Fruit fly (Drosophila melanogaster) whole organism, embryonic: Measurements from ENCODE around the gene Jhbp13.

ENCODE experiments used
- B-H1 ChIP-seq: fragments of 200-800 bp; sonication (Bioruptor generic); IDR thresholded peaks from 3 replicates; pipeline ENCODE4 v1.3.6; 2022; ENCODE audit warnings: missing biosample characterization, missing genetic modification characterization
- CG10147 ChIP-seq: fragments of 200-800 bp; sonication (Bioruptor generic); optimal IDR thresholded peaks from 2 replicates; lab custom pipeline; 2019; ENCODE audit warnings: missing biosample characterization, mild to moderate bottlenecking, missing genetic modification characterization, moderate library complexity
- CG10274 ChIP-seq: fragments of 200-800 bp; sonication (Bioruptor generic); optimal IDR thresholded peaks from 3 replicates; lab custom pipeline; 2017; ENCODE audit warnings: missing biosample characterization, mild to moderate bottlenecking, missing genetic modification characterization
- CG10979 ChIP-seq: fragments of 200-800 bp; sonication (Bioruptor generic); optimal IDR thresholded peaks from 2 replicates; lab custom pipeline; 2018; ENCODE audit warnings: missing biosample characterization, mild to moderate bottlenecking, missing genetic modification characterization, moderate library complexity
- CG11456 ChIP-seq: fragments of 200-800 bp; sonication (Bioruptor generic); IDR thresholded peaks from 3 replicates; pipeline ENCODE4 v1.3.6; 2022; ENCODE audit warnings: missing biosample characterization, missing genetic modification characterization
- CG11560 ChIP-seq: fragments of 200-800 bp; sonication (Bioruptor generic); IDR thresholded peaks from 3 replicates; pipeline ENCODE4 v1.3.6; 2022; ENCODE audit warnings: missing biosample characterization, missing genetic modification characterization
- CG11696 ChIP-seq: fragments of 200-800 bp; sonication (Bioruptor generic); IDR thresholded peaks from 2 replicates; pipeline ENCODE4 v1.3.6; 2022; ENCODE audit warnings: missing biosample characterization, missing genetic modification characterization
- CG11723 ChIP-seq: fragments of 200-800 bp; sonication (Bioruptor generic); optimal IDR thresholded peaks from 2 replicates; lab custom pipeline; 2017; ENCODE audit warnings: missing biosample characterization, mild to moderate bottlenecking, missing genetic modification characterization
- CG13624 ChIP-seq: fragments of 200-800 bp; sonication (Bioruptor generic); optimal IDR thresholded peaks from 2 replicates; lab custom pipeline; 2016; ENCODE audit warnings: missing biosample characterization, missing genetic modification characterization
- CG17328 ChIP-seq: fragments of 200-800 bp; sonication (Bioruptor generic); IDR thresholded peaks from 2 replicates; pipeline ENCODE4 v1.3.6; 2022; ENCODE audit warnings: missing biosample characterization, missing genetic modification characterization
- CG1792 ChIP-seq: fragments of 200-800 bp; sonication (Bioruptor generic); optimal IDR thresholded peaks from 2 replicates; lab custom pipeline; 2016; ENCODE audit warnings: missing biosample characterization, missing genetic modification characterization
- CG18262 ChIP-seq: fragments of 200-800 bp; optimal IDR thresholded peaks from 3 replicates; lab custom pipeline; 2019; ENCODE audit warnings: missing biosample characterization, mild to moderate bottlenecking, missing genetic modification characterization, moderate library complexity
- CG2712 ChIP-seq: fragments of 200-800 bp; optimal IDR thresholded peaks from 3 replicates; lab custom pipeline; 2019; ENCODE audit warnings: missing biosample characterization, mild to moderate bottlenecking, missing genetic modification characterization, moderate library complexity
- CG30403 ChIP-seq: fragments of 200-800 bp; sonication (Bioruptor generic); optimal IDR thresholded peaks from 3 replicates; lab custom pipeline; 2016; ENCODE audit warnings: missing biosample characterization, missing genetic modification characterization
- CG3065 ChIP-seq: fragments of 200-800 bp; sonication (Bioruptor generic); optimal IDR thresholded peaks from 2 replicates; lab custom pipeline; 2016; ENCODE audit warnings: missing biosample characterization, missing genetic modification characterization
- CG3838 ChIP-seq: fragments of 200-800 bp; sonication (Bioruptor generic); optimal IDR thresholded peaks from 3 replicates; lab custom pipeline; 2016; ENCODE audit warnings: missing biosample characterization, missing genetic modification characterization
- CG3995 ChIP-seq: fragments of 200-800 bp; sonication (Bioruptor generic); optimal IDR thresholded peaks from 3 replicates; lab custom pipeline; 2016; ENCODE audit warnings: missing biosample characterization, missing genetic modification characterization
- CG5245 ChIP-seq: fragments of 200-800 bp; sonication (Bioruptor generic); optimal IDR thresholded peaks from 3 replicates; lab custom pipeline; 2016; ENCODE audit warnings: missing biosample characterization, missing genetic modification characterization
- CG6854 ChIP-seq: fragments of 200-800 bp; sonication (Bioruptor generic); optimal IDR thresholded peaks from 3 replicates; lab custom pipeline; 2017; ENCODE audit warnings: missing biosample characterization, mild to moderate bottlenecking, missing genetic modification characterization
- CG7357 ChIP-seq: fragments of 200-800 bp; sonication (Bioruptor generic); IDR thresholded peaks from 3 replicates; pipeline ENCODE4 v1.3.6; 2022; ENCODE audit warnings: missing biosample characterization, missing genetic modification characterization
- CG7928 ChIP-seq: fragments of 200-800 bp; sonication (Bioruptor generic); optimal IDR thresholded peaks from 2 replicates; lab custom pipeline; 2017; ENCODE audit warnings: missing biosample characterization, mild to moderate bottlenecking, missing genetic modification characterization
- CG8359 ChIP-seq: fragments of 200-800 bp; sonication (Bioruptor generic); optimal IDR thresholded peaks from 2 replicates; lab custom pipeline; 2017; ENCODE audit warnings: missing biosample characterization, mild to moderate bottlenecking, missing genetic modification characterization, borderline replicate concordance
- CG8765 ChIP-seq: fragments of 200-800 bp; sonication (Bioruptor generic); IDR thresholded peaks from 2 replicates; pipeline ENCODE4 v1.3.6; 2022; ENCODE audit warnings: missing biosample characterization, missing genetic modification characterization
- CG9932 ChIP-seq: fragments of 200-800 bp; sonication (Bioruptor generic); IDR thresholded peaks from 2 replicates; pipeline ENCODE4 v1.3.6; 2022; ENCODE audit warnings: missing biosample characterization, missing genetic modification characterization
- Camta ChIP-seq: fragments of 200-800 bp; sonication (Bioruptor generic); optimal IDR thresholded peaks from 2 replicates; lab custom pipeline; 2016; ENCODE audit warnings: missing biosample characterization, missing genetic modification characterization
- D19A ChIP-seq: fragments of 200-800 bp; optimal IDR thresholded peaks from 3 replicates; lab custom pipeline; 2019; ENCODE audit warnings: missing biosample characterization, mild to moderate bottlenecking, missing genetic modification characterization, moderate library complexity
- Ets65A ChIP-seq: fragments of 200-800 bp; sonication (Bioruptor generic); peaks from one replicate; lab custom pipeline; 2016; ENCODE audit warnings: missing biosample characterization, missing genetic modification characterization
- Hr51 ChIP-seq, 2 experiments: fragments of 200-800 bp; sonication (Bioruptor generic); optimal IDR thresholded peaks; 2 replicates in 1 of 2; 3 replicates in 1 of 2; lab custom pipeline; 2016 to 2018; ENCODE audit warnings: missing biosample characterization in 2 of 2, missing genetic modification characterization in 2 of 2, mild to moderate bottlenecking in 1 of 2, moderate library complexity in 1 of 2
- Hr78 ChIP-seq, 2 experiments: fragments of 200-800 bp in 1 of 2; fragments of >200 bp in 1 of 2; sonication (Bioruptor generic) in 1 of 2; optimal IDR thresholded peaks; 2 replicates each; lab custom pipeline; 2017 to 2019; ENCODE audit warnings: missing biosample characterization in 2 of 2, missing genetic modification characterization in 2 of 2, mild to moderate bottlenecking in 1 of 2, moderate library complexity in 1 of 2
- MBD-R2 ChIP-seq: fragments of 200-800 bp; sonication (Bioruptor generic); IDR thresholded peaks from 2 replicates; pipeline ENCODE4 v1.3.6; 2022; ENCODE audit warnings: missing biosample characterization, missing genetic modification characterization
- Ptx1 ChIP-seq: fragments of 200-800 bp; sonication (Bioruptor generic); IDR thresholded peaks from 2 replicates; pipeline ENCODE4 v1.3.6; 2022; ENCODE audit warnings: missing biosample characterization, missing genetic modification characterization
- Scr ChIP-seq: fragments of 200-800 bp; sonication (Bioruptor generic); IDR thresholded peaks from 2 replicates; pipeline ENCODE4 v1.3.6; 2022; ENCODE audit warnings: missing biosample characterization, missing genetic modification characterization; ENCODE audit not compliant: partially characterized antibody
- Ssrp ChIP-seq: fragments of 200-800 bp; sonication (Bioruptor generic); optimal IDR thresholded peaks from 2 replicates; lab custom pipeline; 2018; ENCODE audit warnings: missing biosample characterization, mild to moderate bottlenecking, missing genetic modification characterization, moderate library complexity
- Xrp1 ChIP-seq: fragments of 200-800 bp; sonication (Bioruptor generic); IDR thresholded peaks from 2 replicates; pipeline ENCODE4 v1.3.6; 2022; ENCODE audit warnings: missing biosample characterization, missing genetic modification characterization
- ci ChIP-seq: fragments of 200-800 bp; sonication (Bioruptor generic); IDR thresholded peaks from 3 replicates; pipeline ENCODE4 v1.3.6; 2022; ENCODE audit warnings: missing biosample characterization, missing genetic modification characterization
- esg ChIP-seq: fragments of 200-800 bp; sonication (Bioruptor generic); conservative IDR thresholded peaks from 2 replicates; pipeline ENCODE4 v1.3.6; 2022; ENCODE audit warnings: missing biosample characterization, missing genetic modification characterization
- exex ChIP-seq: fragments of 200-800 bp; sonication (Bioruptor generic); optimal IDR thresholded peaks from 4 replicates; lab custom pipeline; 2018; ENCODE audit warnings: missing biosample characterization, mild to moderate bottlenecking, missing genetic modification characterization, moderate library complexity
- fd102C ChIP-seq: fragments of 200-800 bp; sonication (Bioruptor generic); optimal IDR thresholded peaks from 2 replicates; lab custom pipeline; 2018; ENCODE audit warnings: missing biosample characterization, mild to moderate bottlenecking, missing genetic modification characterization, moderate library complexity
- gcm2 ChIP-seq: fragments of 200-800 bp; sonication (Bioruptor generic); optimal IDR thresholded peaks from 2 replicates; lab custom pipeline; 2016; ENCODE audit warnings: missing biosample characterization, missing genetic modification characterization
- ind ChIP-seq: fragments of 200-800 bp; sonication (Bioruptor generic); optimal IDR thresholded peaks from 3 replicates; lab custom pipeline; 2016; ENCODE audit warnings: missing biosample characterization, missing genetic modification characterization
- lilli ChIP-seq: fragments of 200-800 bp; sonication (Bioruptor generic); optimal IDR thresholded peaks from 3 replicates; lab custom pipeline; 2016; ENCODE audit warnings: missing biosample characterization, missing genetic modification characterization
- mam ChIP-seq: fragments of 200-800 bp; sonication (Bioruptor generic); optimal IDR thresholded peaks from 3 replicates; lab custom pipeline; 2016; ENCODE audit warnings: missing biosample characterization, missing genetic modification characterization
- mirr ChIP-seq: fragments of 200-800 bp; sonication (Bioruptor generic); optimal IDR thresholded peaks from 3 replicates; lab custom pipeline; 2018; ENCODE audit warnings: missing biosample characterization, mild to moderate bottlenecking, missing genetic modification characterization
- nau ChIP-seq: fragments of 200-800 bp; sonication (Bioruptor generic); optimal IDR thresholded peaks from 3 replicates; lab custom pipeline; 2017; ENCODE audit warnings: missing biosample characterization, mild to moderate bottlenecking, missing genetic modification characterization, missing genetic modification reagents
- nmo ChIP-seq: fragments of 200-800 bp; sonication (Bioruptor generic); optimal IDR thresholded peaks from 2 replicates; lab custom pipeline; 2018; ENCODE audit warnings: missing biosample characterization, mild to moderate bottlenecking, missing genetic modification characterization, moderate library complexity
- otp ChIP-seq: fragments of 200-800 bp; sonication (Bioruptor generic); IDR thresholded peaks from 3 replicates; pipeline ENCODE4, ENCODE4 v1.3.6; 2022; ENCODE audit warnings: missing biosample characterization, missing genetic modification characterization
- slou ChIP-seq: fragments of 200-800 bp; sonication (Bioruptor generic); optimal IDR thresholded peaks from 3 replicates; lab custom pipeline; 2016; ENCODE audit warnings: missing biosample characterization, missing genetic modification characterization
- sna ChIP-seq: fragments of 200-800 bp; sonication (Bioruptor generic); IDR thresholded peaks from 2 replicates; pipeline ENCODE4 v1.3.6; 2022; ENCODE audit warnings: missing biosample characterization, missing genetic modification characterization; ENCODE audit not compliant: partially characterized antibody
- so ChIP-seq: fragments of 200-800 bp; sonication (Bioruptor generic); IDR thresholded peaks from 3 replicates; pipeline ENCODE4 v1.3.6; 2022; ENCODE audit warnings: missing biosample characterization, missing genetic modification characterization
- tup ChIP-seq: fragments of 200-800 bp; sonication (Bioruptor generic); optimal IDR thresholded peaks from 2 replicates; lab custom pipeline; 2016; ENCODE audit warnings: missing biosample characterization, mild to moderate bottlenecking, missing genetic modification characterization, moderate library complexity
- unc-4 ChIP-seq: fragments of 200-800 bp; sonication (Bioruptor generic); IDR thresholded peaks from 2 replicates; pipeline ENCODE4 v1.3.6; 2022; ENCODE audit warnings: missing biosample characterization, missing genetic modification characterization; ENCODE audit not compliant: partially characterized antibody

The Jhbp13 gene

dm6 chr2L:13191894-13192293, 47.9 kb upstream of the Jhbp13 start, which contains the start of the genes CG16974 and Edem2 (continued):
- TF ChIP-seq CG1792 (GFP tag; lab: Kevin White, UChicago) (no peak), ci (GFP tag; lab: Robert Waterston, UW) (peak; percentile 80), CG18262 (no peak), CG11696 (no peak), CG10147 (GFP tag; lab: Kevin White, UChicago) (no peak), fd102C (no peak), CG6854 (no peak), CG7928 (GFP tag; lab: Kevin White, UChicago) (no peak), CG30403 (GFP tag; lab: Kevin White, UChicago) (peak; percentile 88), Scr (GFP tag; lab: Robert Waterston, UW) (peak; percentile 32), tup (GFP tag; lab: Kevin White, UChicago) (peak; percentile 66), CG2712 (tag; lab: Kevin White, UChicago) (no peak), esg (GFP tag; lab: Robert Waterston, UW) (peak; percentile 65), CG17328 (GFP tag; lab: Robert Waterston, UW) (peak; percentile 70), CG3838 (GFP tag; lab: Kevin White, UChicago) (peak; percentile 52), lilli (peak; percentile 79), CG8359 (GFP tag; lab: Kevin White, UChicago) (no peak), mam (GFP tag; lab: Kevin White, UChicago) (peak; percentile 34), CG9932 (GFP tag; lab: Robert Waterston, UW) (peak; percentile 83), nmo (GFP tag; lab: Kevin White, UChicago) (peak; percentile 84), B-H1 (peak; percentile 59), slou (GFP tag; lab: Kevin White, UChicago) (peak; percentile 70), D19A (tag; lab: Kevin White, UChicago) (no peak), Ets65A (GFP tag; lab: Kevin White, UChicago) (peak; percentile 91), Xrp1 (GFP tag; lab: Robert Waterston, UW) (peak; percentile 85), CG11723 (no peak), MBD-R2 (GFP tag; lab: Robert Waterston, UW) (peak; percentile 75), Ssrp (tag; lab: Kevin White, UChicago) (peak; percentile 60), CG5245 (peak; percentile 51), ind (GFP tag; lab: Kevin White, UChicago) (peak; percentile 83), CG11560 (peak; percentile 39; the same call in 1 of the 3 replicates), Hr51 (GFP tag; optimal IDR thresholded peaks at IDR 0.05; lab: Kevin White, UChicago) (peak in 1 of 2 experiments; percentile 61), mirr (no peak), exex (tag; lab: Kevin White, UChicago) (no peak), CG7357 (GFP tag; lab: Robert Waterston, UW) (peak; percentile 46; the same call in 1 of the 3 replicates), Hr78 (GFP tag; optimal IDR thresholded peaks at IDR 0.05; lab: Kevin White, UChicago) (no peak), CG11456 (GFP tag; lab: Robert Waterston, UW) (peak; percentile 84), sna (GFP tag; lab: Robert Waterston, UW) (no peak), Camta (GFP tag; lab: Kevin White, UChicago) (peak; percentile 14), CG3995 (GFP tag; lab: Kevin White, UChicago) (peak; percentile 60), CG10274 (no peak), unc-4 (no peak), nau (GFP tag; lab: Kevin White, UChicago) (no peak), so (peak; percentile 31; the same call in 1 of the 3 replicates), otp (GFP tag; lab: Robert Waterston, UW) (0 out of 3 replicates have a peak, but pooled peaks have one; percentile 53), CG13624 (GFP tag; lab: Kevin White, UChicago) (no peak), gcm2 (GFP tag; lab: Kevin White, UChicago) (no peak), CG3065 (peak; percentile 53), Ptx1 (peak; percentile 88), CG10979 (tag; lab: Kevin White, UChicago) (peak; percentile 60), CG8765 (GFP tag; lab: Robert Waterston, UW) (peak; percentile 46; the same call in 1 of the 2 replicates)
